Fruit fly (Drosophila melanogaster) whole organism, embryonic: Measurements from ENCODE around the gene CG11596.

Experiments used
- Aef1 ChIP-seq: fragments of 200-800 bp; sonication (Bioruptor generic); IDR thresholded peaks from 3 replicates; pipeline ENCODE4 v1.3.6; 2022; ENCODE audit warnings: missing biosample characterization, missing genetic modification characterization
- B-H2 ChIP-seq: fragments of 200-800 bp; sonication (Bioruptor generic); optimal IDR thresholded peaks from 2 replicates; lab custom pipeline; 2018; ENCODE audit warnings: missing biosample characterization, mild to moderate bottlenecking, missing genetic modification characterization
- Bgb ChIP-seq: fragments of 200-800 bp; sonication (Bioruptor generic); IDR thresholded peaks from 2 replicates; pipeline ENCODE4 v1.3.6; 2022; ENCODE audit warnings: missing biosample characterization, missing genetic modification characterization; ENCODE audit not compliant: partially characterized antibody
- CG10274 ChIP-seq: fragments of 200-800 bp; sonication (Bioruptor generic); optimal IDR thresholded peaks from 3 replicates; lab custom pipeline; 2017; ENCODE audit warnings: missing biosample characterization, mild to moderate bottlenecking, missing genetic modification characterization
- CG10321 ChIP-seq: fragments of 200-800 bp; sonication (Bioruptor generic); IDR thresholded peaks from 2 replicates; pipeline ENCODE4 v1.3.6; 2022; ENCODE audit warnings: missing biosample characterization, missing genetic modification characterization
- CG12155 ChIP-seq: fragments of 200-800 bp; sonication (Bioruptor generic); optimal IDR thresholded peaks from 3 replicates; lab custom pipeline; 2016; ENCODE audit warnings: missing biosample characterization, missing genetic modification characterization
- CG12744 ChIP-seq: fragments of 200-800 bp; sonication (Bioruptor generic); optimal IDR thresholded peaks from 2 replicates; lab custom pipeline; 2016; ENCODE audit warnings: missing biosample characterization, missing genetic modification characterization
- CG12769 ChIP-seq: fragments of 200-800 bp; sonication (Bioruptor generic); optimal IDR thresholded peaks from 2 replicates; lab custom pipeline; 2019; ENCODE audit warnings: missing biosample characterization, mild to moderate bottlenecking, missing genetic modification characterization, moderate library complexity
- CG14667 ChIP-seq: fragments of 200-800 bp; sonication (Bioruptor generic); IDR thresholded peaks from 2 replicates; pipeline ENCODE4 v1.3.6; 2022; ENCODE audit warnings: missing biosample characterization, missing genetic modification characterization
- CG15601 ChIP-seq: fragments of 200-800 bp; sonication (Bioruptor generic); optimal IDR thresholded peaks from 3 replicates; lab custom pipeline; 2019; ENCODE audit warnings: missing biosample characterization, mild to moderate bottlenecking, missing genetic modification characterization, moderate library complexity
- CG17359 ChIP-seq: fragments of 200-800 bp; sonication (Bioruptor generic); optimal IDR thresholded peaks from 3 replicates; lab custom pipeline; 2018; ENCODE audit warnings: missing biosample characterization, mild to moderate bottlenecking, missing genetic modification characterization, moderate library complexity
- CG31388 ChIP-seq: fragments of 200-800 bp; sonication (Bioruptor generic); optimal IDR thresholded peaks from 2 replicates; lab custom pipeline; 2016; ENCODE audit warnings: missing biosample characterization, missing genetic modification characterization
- CG31441 ChIP-seq: fragments of 200-800 bp; sonication (Bioruptor generic); IDR thresholded peaks from 2 replicates; pipeline ENCODE4 v1.3.6; 2022; ENCODE audit warnings: missing biosample characterization, missing genetic modification characterization
- CG33213 ChIP-seq: fragments of 200-800 bp; sonication (Bioruptor generic); optimal IDR thresholded peaks from 3 replicates; lab custom pipeline; 2016; ENCODE audit warnings: missing biosample characterization, missing genetic modification characterization
- CG34376 ChIP-seq: fragments of 200-800 bp; sonication (Bioruptor generic); optimal IDR thresholded peaks from 2 replicates; lab custom pipeline; 2018; ENCODE audit warnings: missing biosample characterization, mild to moderate bottlenecking, missing genetic modification characterization
- CG3995 ChIP-seq: fragments of 200-800 bp; sonication (Bioruptor generic); optimal IDR thresholded peaks from 3 replicates; lab custom pipeline; 2016; ENCODE audit warnings: missing biosample characterization, missing genetic modification characterization
- CG42726 ChIP-seq: fragments of 200-800 bp; sonication (Bioruptor generic); IDR thresholded peaks from 2 replicates; pipeline ENCODE4 v1.3.6; 2022; ENCODE audit warnings: missing biosample characterization, missing genetic modification characterization; ENCODE audit not compliant: partially characterized antibody
- CG6765 ChIP-seq: fragments of 200-800 bp; sonication (Bioruptor generic); optimal IDR thresholded peaks from 3 replicates; lab custom pipeline; 2017; ENCODE audit warnings: missing biosample characterization, mild to moderate bottlenecking, missing genetic modification characterization
- CG8944 ChIP-seq: fragments of 200-800 bp; sonication (Bioruptor generic); optimal IDR thresholded peaks from 3 replicates; lab custom pipeline; 2016; ENCODE audit warnings: missing biosample characterization, missing genetic modification characterization
- Dbx ChIP-seq: fragments of 200-800 bp; sonication (Bioruptor generic); IDR thresholded peaks from 3 replicates; pipeline ENCODE4 v1.3.6; 2022; ENCODE audit warnings: missing biosample characterization, missing genetic modification characterization
- HLH4C ChIP-seq: fragments of 200-800 bp; sonication (Bioruptor generic); IDR thresholded peaks from 3 replicates; pipeline ENCODE4 v1.3.6; 2022; ENCODE audit warnings: missing biosample characterization, missing genetic modification characterization; ENCODE audit not compliant: partially characterized antibody
- Hr39 ChIP-seq: fragments of >200 bp; optimal IDR thresholded peaks from 2 replicates; lab custom pipeline; 2017
- Myb ChIP-seq: fragments of 200-800 bp; sonication (Bioruptor generic); optimal IDR thresholded peaks from 2 replicates; lab custom pipeline; 2016; ENCODE audit warnings: missing biosample characterization, missing genetic modification characterization
- Rx ChIP-seq: fragments of 200-800 bp; sonication (Bioruptor generic); IDR thresholded peaks from 2 replicates; pipeline ENCODE4 v1.3.6; 2022; ENCODE audit warnings: missing biosample characterization, missing genetic modification characterization
- Stat92E ChIP-seq, 3 experiments: fragments of >200 bp in 2 of 3; fragments of 200-800 bp in 1 of 3; sonication (Bioruptor generic) in 1 of 3; optimal IDR thresholded peaks; 2 replicates each; lab custom pipeline; 2017 to 2019; ENCODE audit warnings: missing biosample characterization in 3 of 3, missing genetic modification characterization in 3 of 3, mild to moderate bottlenecking in 1 of 3, moderate library complexity in 1 of 3
- Taf1 ChIP-seq: fragments of 200-800 bp; sonication (Bioruptor generic); IDR thresholded peaks from 2 replicates; pipeline ENCODE4 v1.3.6; 2022; ENCODE audit warnings: missing biosample characterization, missing genetic modification characterization
- bbx ChIP-seq: fragments of 200-800 bp; sonication (Bioruptor generic); IDR thresholded peaks from 2 replicates; pipeline ENCODE4 v1.3.6; 2022; ENCODE audit warnings: missing biosample characterization, missing genetic modification characterization; ENCODE audit not compliant: partially characterized antibody
- caup ChIP-seq: fragments of 200-800 bp; sonication (Bioruptor generic); optimal IDR thresholded peaks from 3 replicates; lab custom pipeline; 2017; ENCODE audit warnings: missing biosample characterization, mild to moderate bottlenecking, missing genetic modification characterization, moderate library complexity; ENCODE audit not compliant: severe bottlenecking
- da ChIP-seq: fragments of 200-800 bp; sonication (Bioruptor generic); optimal IDR thresholded peaks from 2 replicates; lab custom pipeline; 2016; ENCODE audit warnings: missing biosample characterization, missing genetic modification characterization
- dmrt99B ChIP-seq: fragments of 200-800 bp; sonication (Bioruptor generic); optimal IDR thresholded peaks from 2 replicates; lab custom pipeline; 2018; ENCODE audit warnings: missing biosample characterization, mild to moderate bottlenecking, missing genetic modification characterization, moderate library complexity
- ems ChIP-seq: fragments of 200-800 bp; sonication (Bioruptor generic); optimal IDR thresholded peaks from 3 replicates; lab custom pipeline; 2016; ENCODE audit warnings: missing biosample characterization, missing genetic modification characterization
- en ChIP-seq: fragments of 200-800 bp; sonication (Bioruptor generic); optimal IDR thresholded peaks from 2 replicates; lab custom pipeline; 2016; ENCODE audit warnings: missing biosample characterization, missing genetic modification characterization
- exex ChIP-seq: fragments of 200-800 bp; sonication (Bioruptor generic); optimal IDR thresholded peaks from 4 replicates; lab custom pipeline; 2018; ENCODE audit warnings: missing biosample characterization, mild to moderate bottlenecking, missing genetic modification characterization, moderate library complexity
- fd102C ChIP-seq: fragments of 200-800 bp; sonication (Bioruptor generic); optimal IDR thresholded peaks from 2 replicates; lab custom pipeline; 2018; ENCODE audit warnings: missing biosample characterization, mild to moderate bottlenecking, missing genetic modification characterization, moderate library complexity
- ftz-f1 ChIP-seq: fragments of 200-800 bp; sonication (Bioruptor generic); optimal IDR thresholded peaks from 2 replicates; lab custom pipeline; 2016; ENCODE audit warnings: missing biosample characterization, missing genetic modification characterization
- gsb-n ChIP-seq: fragments of 200-800 bp; sonication (Bioruptor generic); optimal IDR thresholded peaks from 3 replicates; lab custom pipeline; 2018; ENCODE audit warnings: missing biosample characterization, mild to moderate bottlenecking, missing genetic modification characterization
- lab ChIP-seq: fragments of 200-800 bp; sonication (Bioruptor generic); optimal IDR thresholded peaks from 3 replicates; lab custom pipeline; 2017; ENCODE audit warnings: missing biosample characterization, missing genetic modification characterization, mild to moderate bottlenecking, moderate library complexity, missing genetic modification reagents
- luna ChIP-seq: fragments of 200-800 bp; sonication (Bioruptor generic); optimal IDR thresholded peaks from 2 replicates; lab custom pipeline; 2016; ENCODE audit warnings: missing biosample characterization, missing genetic modification characterization
- mirr ChIP-seq: fragments of 200-800 bp; sonication (Bioruptor generic); optimal IDR thresholded peaks from 3 replicates; lab custom pipeline; 2018; ENCODE audit warnings: missing biosample characterization, mild to moderate bottlenecking, missing genetic modification characterization
- pan ChIP-seq, 4 experiments: fragments of >200 bp in 3 of 4; fragments of 200-800 bp in 1 of 4; sonication (Bioruptor generic) in 1 of 4; optimal IDR thresholded peaks in 3 of 4; IDR thresholded peaks in 1 of 4; 2 replicates each; pipeline versions ENCODE4 v1.3.6 to Lab custom; 2017 to 2022; ENCODE audit warnings: missing biosample characterization in 2 of 4, missing genetic modification characterization in 2 of 4, mixed read lengths in 1 of 4
- peb ChIP-seq: fragments of 200-800 bp; sonication (Bioruptor generic); IDR thresholded peaks from 2 replicates; pipeline ENCODE4 v1.3.6; 2022; ENCODE audit warnings: missing biosample characterization, missing genetic modification characterization
- pnt ChIP-seq: fragments of 200-800 bp; sonication (Bioruptor generic); optimal IDR thresholded peaks from 3 replicates; lab custom pipeline; 2016; ENCODE audit warnings: missing biosample characterization, missing genetic modification characterization
- pzg ChIP-seq: fragments of 200-800 bp; sonication (Bioruptor generic); optimal IDR thresholded peaks from 3 replicates; lab custom pipeline; 2018; ENCODE audit warnings: missing biosample characterization, mild to moderate bottlenecking, missing genetic modification characterization, moderate library complexity
- shn ChIP-seq: fragments of 200-800 bp; sonication (Bioruptor generic); optimal IDR thresholded peaks from 3 replicates; lab custom pipeline; 2016; ENCODE audit warnings: missing biosample characterization, missing genetic modification characterization
- slp2 ChIP-seq: fragments of 200-800 bp; sonication (Bioruptor generic); optimal IDR thresholded peaks from 2 replicates; lab custom pipeline; 2016; ENCODE audit warnings: missing biosample characterization, missing genetic modification characterization
- so ChIP-seq: fragments of 200-800 bp; sonication (Bioruptor generic); IDR thresholded peaks from 3 replicates; pipeline ENCODE4 v1.3.6; 2022; ENCODE audit warnings: missing biosample characterization, missing genetic modification characterization
- tin ChIP-seq: fragments of 200-800 bp; sonication (Bioruptor generic); optimal IDR thresholded peaks from 3 replicates; lab custom pipeline; 2016; ENCODE audit warnings: missing biosample characterization, missing genetic modification characterization
- tx ChIP-seq: fragments of 200-800 bp; sonication (Bioruptor generic); optimal IDR thresholded peaks from 2 replicates; lab custom pipeline; 2016; ENCODE audit warnings: missing biosample characterization, missing genetic modification characterization
- vnd ChIP-seq: fragments of 200-800 bp; sonication (Bioruptor generic); IDR thresholded peaks from 3 replicates; pipeline ENCODE4 v1.3.6; 2022; ENCODE audit warnings: missing biosample characterization, missing genetic modification characterization; ENCODE audit not compliant: partially characterized antibody
- z ChIP-seq: fragments of 200-800 bp; sonication (Bioruptor generic); IDR thresholded peaks from 3 replicates; pipeline ENCODE4 v1.3.6; 2022; ENCODE audit warnings: missing biosample characterization, missing genetic modification characterization

Gene CG11596

dm6 chrX:1948508-1949065 is 21.1 kb downstream of the CG11596 start:
- TF ChIP-seq CG10321 (GFP tag; lab: Robert Waterston, UW) (no peak; the same call in 1 of the 2 replicates), CG31388 (GFP tag; lab: Kevin White, UChicago) (no peak), CG17359 (tag; lab: Kevin White, UChicago) (peak; percentile 38), B-H2 (peak; percentile 18), fd102C (GFP tag; lab: Kevin White, UChicago) (no peak), z (GFP tag; lab: Robert Waterston, UW) (no peak), Stat92E (GFP tag; optimal IDR thresholded peaks at IDR 0.05; lab: Kevin White, UChicago) (no peak), bbx (no peak), CG8944 (GFP tag; lab: Kevin White, UChicago) (no peak), Myb (GFP tag; lab: Kevin White, UChicago) (peak; percentile 50), CG3995 (GFP tag; lab: Kevin White, UChicago) (peak; percentile 40), Bgb (GFP tag; lab: Robert Waterston, UW) (no peak), mirr (no peak), gsb-n (no peak), slp2 (GFP tag; lab: Kevin White, UChicago) (no peak), peb (no peak), CG12155 (GFP tag; lab: Kevin White, UChicago) (peak; percentile 59), dmrt99B (tag; lab: Kevin White, UChicago) (peak; percentile 13), tx (peak; percentile 11), CG14667 (GFP tag; lab: Robert Waterston, UW) (no peak), ftz-f1 (peak; percentile 57), Dbx (peak; percentile 73; the same call in 2 of the 3 replicates), shn (GFP tag; lab: Kevin White, UChicago) (no peak), CG6765 (GFP tag; lab: Kevin White, UChicago) (peak; percentile 62), Rx (GFP tag; lab: Robert Waterston, UW) (peak; percentile 29; the same call in 1 of the 2 replicates), tin (GFP tag; lab: Kevin White, UChicago) (no peak), CG10274 (GFP tag; lab: Kevin White, UChicago) (peak; percentile 56), pzg (GFP tag; lab: Kevin White, UChicago) (no peak), en (GFP tag; lab: Kevin White, UChicago) (no peak), so (GFP tag; lab: Robert Waterston, UW) (no peak), CG31441 (GFP tag; lab: Robert Waterston, UW) (peak; percentile 40; the same call in 1 of the 2 replicates), HLH4C (GFP tag; lab: Robert Waterston, UW) (no peak), Aef1 (peak; percentile 39; the same call in 2 of the 3 replicates), luna (GFP tag; lab: Kevin White, UChicago) (no peak), CG33213 (GFP tag; lab: Kevin White, UChicago) (no peak), CG34376 (GFP tag; lab: Kevin White, UChicago) (no peak), pnt (GFP tag; lab: Kevin White, UChicago) (no peak), Hr39 (lab: Kevin White, UChicago) (no peak), pan (optimal IDR thresholded peaks at IDR 0.05; lab: Kevin White, UChicago) (no peak), pan (GFP tag; optimal IDR thresholded peaks at IDR 0.05 in 1 of 2, IDR thresholded peaks at IDR 0.05 in 1 of 2) (peak in 1 of 2 experiments; percentile 27), lab (GFP tag; lab: Kevin White, UChicago) (peak; percentile 85), CG42726 (GFP tag; lab: Robert Waterston, UW) (no peak), CG15601 (no peak), ems (GFP tag; lab: Kevin White, UChicago) (no peak), da (no peak), Taf1 (peak; percentile 22; the same call in 1 of the 2 replicates), caup (peak; percentile 52), exex (tag; lab: Kevin White, UChicago) (no peak), CG12744 (GFP tag; lab: Kevin White, UChicago) (peak; percentile 14), CG12769 (tag; lab: Kevin White, UChicago) (peak; percentile 83), vnd (GFP tag; lab: Robert Waterston, UW) (no peak)
